Fruit fly (Drosophila melanogaster) whole organism, pupa: Measurements from ENCODE around the gene DIP-iota.

Experiments used
- CG10348 ChIP-seq: fragments of 200-800 bp; sonication (Bioruptor generic); IDR thresholded peaks from 2 replicates; pipeline ENCODE4 v1.3.6; 2022; ENCODE audit warnings: missing biosample characterization, missing genetic modification characterization
- CG12605 ChIP-seq: fragments of 200-800 bp; sonication (Bioruptor generic); IDR thresholded peaks from 2 replicates; pipeline ENCODE4 v1.3.6; 2022; ENCODE audit warnings: missing biosample characterization, missing genetic modification characterization
- CG13204 ChIP-seq: fragments of 200-800 bp; sonication (Bioruptor generic); optimal IDR thresholded peaks from 2 replicates; lab custom pipeline; 2018; ENCODE audit warnings: missing biosample characterization, mild to moderate bottlenecking, missing genetic modification characterization, moderate library complexity
- CG14655 ChIP-seq: fragments of 200-800 bp; sonication (Bioruptor generic); optimal IDR thresholded peaks from 3 replicates; lab custom pipeline; 2017; ENCODE audit warnings: mild to moderate bottlenecking, missing biosample characterization, missing genetic modification reagents, missing genetic modification characterization
- CG15710 ChIP-seq: fragments of 200-800 bp; sonication (Bioruptor generic); optimal IDR thresholded peaks from 2 replicates; lab custom pipeline; 2018; ENCODE audit warnings: missing biosample characterization, mild to moderate bottlenecking, missing genetic modification characterization, moderate library complexity
- CG17806 ChIP-seq: fragments of 200-800 bp; sonication (Bioruptor generic); optimal IDR thresholded peaks from 2 replicates; lab custom pipeline; 2018; ENCODE audit warnings: missing biosample characterization, mild to moderate bottlenecking, missing genetic modification characterization, moderate library complexity
- CG32121 ChIP-seq: fragments of 200-800 bp; sonication (Bioruptor generic); IDR thresholded peaks from 2 replicates; pipeline ENCODE4 v1.3.6; 2022; ENCODE audit warnings: missing biosample characterization, missing genetic modification characterization
- CG34367 ChIP-seq: fragments of 200-800 bp; sonication (Bioruptor generic); optimal IDR thresholded peaks from 2 replicates; lab custom pipeline; 2018; ENCODE audit warnings: missing biosample characterization, mild to moderate bottlenecking, missing genetic modification characterization
- CG4496 ChIP-seq: fragments of 200-800 bp; sonication (Bioruptor generic); IDR thresholded peaks from 3 replicates; pipeline ENCODE4 v1.3.6; 2022; ENCODE audit warnings: missing biosample characterization, missing genetic modification characterization
- CG8159 ChIP-seq: fragments of 200-800 bp; sonication (Bioruptor generic); optimal IDR thresholded peaks from 3 replicates; lab custom pipeline; 2018; ENCODE audit warnings: missing biosample characterization, mild to moderate bottlenecking, missing genetic modification characterization, moderate library complexity
- CG8301 ChIP-seq: fragments of 200-800 bp; sonication (Bioruptor generic); optimal IDR thresholded peaks from 2 replicates; lab custom pipeline; 2018; ENCODE audit warnings: missing biosample characterization, mild to moderate bottlenecking, missing genetic modification characterization
- CG9948 ChIP-seq: fragments of 200-800 bp; sonication (Bioruptor generic); optimal IDR thresholded peaks from 2 replicates; lab custom pipeline; 2018; ENCODE audit warnings: missing biosample characterization, mild to moderate bottlenecking, missing genetic modification characterization, moderate library complexity
- D1 ChIP-seq: fragments of 200-800 bp; sonication (Bioruptor generic); optimal IDR thresholded peaks from 2 replicates; lab custom pipeline; 2018; ENCODE audit warnings: missing biosample characterization, mild to moderate bottlenecking, missing genetic modification characterization, moderate library complexity
- EcR ChIP-seq: fragments of 200-800 bp; sonication (Bioruptor generic); optimal IDR thresholded peaks from 3 replicates; lab custom pipeline; 2019; ENCODE audit warnings: missing biosample characterization, missing genetic modification characterization, mild to moderate bottlenecking, moderate library complexity, missing genetic modification reagents
- Ets98B ChIP-seq: fragments of 200-800 bp; sonication (Bioruptor generic); IDR thresholded peaks from 2 replicates; pipeline ENCODE4 v1.3.6; 2022; ENCODE audit warnings: missing biosample characterization, missing genetic modification characterization
- Pif1A ChIP-seq: fragments of 200-800 bp; sonication (Bioruptor generic); optimal IDR thresholded peaks from 3 replicates; lab custom pipeline; 2016; ENCODE audit warnings: missing biosample characterization, missing genetic modification characterization
- Pif1B ChIP-seq: fragments of 200-800 bp; sonication (Bioruptor generic); optimal IDR thresholded peaks from 3 replicates; lab custom pipeline; 2016; ENCODE audit warnings: missing biosample characterization, missing genetic modification characterization
- Snoo ChIP-seq: fragments of 200-800 bp; sonication (Bioruptor generic); optimal IDR thresholded peaks from 3 replicates; lab custom pipeline; 2017; ENCODE audit warnings: missing biosample characterization, mild to moderate bottlenecking, missing genetic modification characterization, inconsistent platforms
- fd96Ca ChIP-seq: fragments of 200-800 bp; sonication (Bioruptor generic); IDR thresholded peaks from 3 replicates; pipeline ENCODE4 v1.3.6; 2022; ENCODE audit warnings: missing biosample characterization, missing genetic modification characterization
- gl ChIP-seq: fragments of 200-800 bp; sonication (Bioruptor generic); optimal IDR thresholded peaks from 2 replicates; lab custom pipeline; 2018; ENCODE audit warnings: missing biosample characterization, mild to moderate bottlenecking, missing genetic modification characterization
- rn ChIP-seq: fragments of 200-800 bp; sonication (Bioruptor generic); IDR thresholded peaks from 2 replicates; pipeline ENCODE4 v1.3.6; 2022; ENCODE audit warnings: missing biosample characterization, missing genetic modification characterization

The DIP-iota gene

dm6 chr2L:6612477-6613004, 9.0 kb downstream of the DIP-iota start:
- TF ChIP-seq CG8301 (peak; percentile 100), CG14655 (peak; percentile 100), CG15710 (tag; lab: Kevin White, UChicago) (peak; percentile 100), EcR (peak; percentile 87), D1 (tag; lab: Kevin White, UChicago) (peak; percentile 100), CG4496 (GFP tag; lab: Robert Waterston, UW) (peak; percentile 100), CG34367 (peak; percentile 100), CG8159 (tag; lab: Kevin White, UChicago) (peak; percentile 100), CG17806 (tag; lab: Kevin White, UChicago) (peak; percentile 100), rn (peak; percentile 100), Ets98B (GFP tag; lab: Robert Waterston, UW) (peak; percentile 100), Pif1A (peak; percentile 100), CG12605 (GFP tag; lab: Robert Waterston, UW) (peak; percentile 100), Pif1B (GFP tag; lab: Kevin White, UChicago) (peak; percentile 100), CG32121 (GFP tag; lab: Robert Waterston, UW) (peak; percentile 100), Snoo (tag; lab: Kevin White, UChicago) (peak; percentile 100), fd96Ca (peak; percentile 100), gl (peak; percentile 100), CG10348 (GFP tag; lab: Robert Waterston, UW) (peak; percentile 100), CG13204 (GFP tag; lab: Kevin White, UChicago) (peak; percentile 100), CG9948 (tag; lab: Kevin White, UChicago) (peak; percentile 100)

dm6 chr2L:6611374-6612005, 10.0 kb downstream of the DIP-iota start:
- TF ChIP-seq CG15710 (tag; lab: Kevin White, UChicago) (no peak), CG4496 (GFP tag; lab: Robert Waterston, UW) (no peak), EcR (no peak), Pif1A (no peak), CG13204 (GFP tag; lab: Kevin White, UChicago) (no peak), CG8159 (tag; lab: Kevin White, UChicago) (no peak), CG14655 (peak; percentile 12), CG34367 (no peak), CG12605 (GFP tag; lab: Robert Waterston, UW) (no peak), gl (no peak), rn (no peak), D1 (tag; lab: Kevin White, UChicago) (no peak), CG10348 (GFP tag; lab: Robert Waterston, UW) (no peak), CG32121 (GFP tag; lab: Robert Waterston, UW) (no peak), CG17806 (tag; lab: Kevin White, UChicago) (no peak), Snoo (tag; lab: Kevin White, UChicago) (no peak), CG9948 (tag; lab: Kevin White, UChicago) (no peak), Ets98B (GFP tag; lab: Robert Waterston, UW) (no peak), Pif1B (GFP tag; lab: Kevin White, UChicago) (no peak), fd96Ca (0 out of 3 replicates have a peak, but pooled peaks have one; percentile 12), CG8301 (peak; percentile 13)
- TF ChIP-seq, all 21 proteins: peak for 3

DNA sequence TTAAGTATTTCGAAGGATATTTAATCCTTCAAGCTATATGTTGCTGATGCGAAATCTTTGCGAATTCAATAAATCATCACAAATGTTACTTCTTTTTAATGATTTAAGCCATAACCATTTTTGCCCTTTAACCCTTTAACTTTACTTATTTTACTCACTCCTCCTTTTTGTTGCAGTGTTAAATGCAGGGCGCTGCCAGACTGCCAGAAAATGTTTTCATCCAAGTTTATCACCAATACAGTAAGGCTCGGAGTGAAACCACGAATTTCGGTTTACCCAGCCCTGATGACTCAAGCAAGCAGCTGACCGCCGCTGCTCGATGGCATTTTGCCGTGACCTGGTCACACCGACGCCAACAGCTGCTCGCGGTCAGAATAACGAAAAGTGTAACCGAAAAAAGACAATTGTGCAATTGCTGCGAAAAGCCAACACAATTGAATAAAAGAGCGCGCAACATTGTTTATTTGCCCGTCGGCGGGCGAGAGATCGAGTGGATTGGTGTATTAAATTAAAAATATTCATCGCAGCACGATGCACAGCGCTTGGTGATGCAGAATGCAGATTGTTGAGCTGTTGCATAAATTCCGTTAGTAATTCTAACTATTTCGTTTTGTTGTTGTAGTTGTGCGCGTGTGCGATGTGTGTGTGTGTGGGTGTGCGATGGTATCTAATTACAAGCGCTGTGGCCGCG, 10.7 kb downstream of the DIP-iota start, which contains the start of gene CG11050:
Gene CG11050, plus strand, starts transcription at position 329 of the 691 bp plus-strand sequence.
- TF ChIP-seq fd96Ca (peak; percentile 61; the same call in 2 of the 3 replicates), Ets98B (GFP tag; lab: Robert Waterston, UW) (peak; percentile 77), Pif1A (peak; percentile 7), Pif1B (GFP tag; lab: Kevin White, UChicago) (peak; percentile 35), CG12605 (GFP tag; lab: Robert Waterston, UW) (peak; percentile 76), D1 (tag; lab: Kevin White, UChicago) (peak; percentile 30), CG32121 (GFP tag; lab: Robert Waterston, UW) (peak; percentile 77), CG15710 (tag; lab: Kevin White, UChicago) (peak; percentile 19), rn (peak; percentile 37), CG17806 (tag; lab: Kevin White, UChicago) (peak; percentile 58), CG9948 (tag; lab: Kevin White, UChicago) (peak; percentile 22), EcR (no peak), CG4496 (GFP tag; lab: Robert Waterston, UW) (peak; percentile 89), CG8301 (peak; percentile 68), gl (no peak), CG8159 (tag; lab: Kevin White, UChicago) (peak; percentile 50), CG34367 (peak; percentile 54), CG13204 (GFP tag; lab: Kevin White, UChicago) (no peak), CG10348 (GFP tag; lab: Robert Waterston, UW) (no peak), CG14655 (peak; percentile 66), Snoo (tag; lab: Kevin White, UChicago) (peak; percentile 58)

DNA sequence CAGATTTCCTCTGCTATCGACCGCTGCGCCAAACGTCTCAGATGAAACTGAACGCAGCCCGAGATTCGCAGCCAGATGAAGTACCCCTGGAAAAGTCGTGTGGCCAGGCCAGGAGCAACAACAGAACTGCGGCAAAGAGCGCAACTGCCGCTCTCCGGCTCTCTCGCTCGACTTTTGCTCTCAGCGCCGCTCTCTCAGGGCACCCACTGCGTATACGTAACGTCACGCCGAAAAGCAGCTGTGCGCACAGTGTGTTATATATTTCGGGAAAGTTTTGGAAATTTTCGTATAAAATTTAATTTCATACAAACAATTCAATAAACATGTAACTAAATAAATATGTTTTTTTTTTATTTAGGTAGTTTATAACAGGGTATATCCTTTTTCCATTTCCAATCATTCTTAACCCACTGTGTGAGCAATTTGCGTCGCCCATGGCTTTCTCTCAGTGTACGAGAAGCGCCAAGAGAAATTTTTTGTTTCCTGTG, 20.4 kb downstream of the DIP-iota start, which contains the start of gene Dpp10:
Gene Dpp10, minus strand, starts transcription at position 51 of the 488 bp plus-strand sequence.
- no peak for TF ChIP-seq EcR
- peak; percentile 56 for TF ChIP-seq CG34367
- peak; percentile 55 for TF ChIP-seq Pif1B (GFP tag; lab: Kevin White, UChicago)
- peak; percentile 78 for TF ChIP-seq Pif1A
- no peak for TF ChIP-seq CG13204 (GFP tag; lab: Kevin White, UChicago)
- peak; percentile 90 for TF ChIP-seq CG4496 (GFP tag; lab: Robert Waterston, UW)
- TF ChIP-seq gl = no peak
- TF ChIP-seq CG15710 (tag; lab: Kevin White, UChicago) = peak; percentile 72
- TF ChIP-seq CG10348 (GFP tag; lab: Robert Waterston, UW) = peak; percentile 72
- peak; percentile 58 for TF ChIP-seq Snoo (tag; lab: Kevin White, UChicago)
- peak; percentile 86 for TF ChIP-seq fd96Ca
- peak; percentile 89 for TF ChIP-seq Ets98B (GFP tag; lab: Robert Waterston, UW)
- no peak for TF ChIP-seq CG9948 (tag; lab: Kevin White, UChicago)
- TF ChIP-seq CG17806 (tag; lab: Kevin White, UChicago) = no peak
- TF ChIP-seq CG8159 (tag; lab: Kevin White, UChicago) = peak; percentile 78
- TF ChIP-seq CG8301 = peak; percentile 66
- TF ChIP-seq rn = 0 out of 2 replicates have a peak, but pooled peaks have one; percentile 17
- peak; percentile 2 for TF ChIP-seq D1 (tag; lab: Kevin White, UChicago)
- peak; percentile 88 for TF ChIP-seq CG32121 (GFP tag; lab: Robert Waterston, UW)
- TF ChIP-seq CG14655 = peak; percentile 73
- TF ChIP-seq CG12605 (GFP tag; lab: Robert Waterston, UW) = peak; percentile 79
